Worm (Caenorhabditis elegans) whole organism, L3 larva: Measurements from ENCODE around the gene M04B2.7.

ENCODE experiments used
- R02D3.7 ChIP-seq: fragments of 150-350 bp; optimal IDR thresholded peaks from 2 replicates; lab custom pipeline; 2014; ENCODE audit warnings: missing biosample characterization, missing genetic modification characterization
- ceh-82 ChIP-seq: fragments of 150-350 bp; optimal IDR thresholded peaks from 2 replicates; lab custom pipeline; 2014; ENCODE audit warnings: missing biosample characterization, missing genetic modification characterization
- ceh-9 ChIP-seq: sonication (generic microtip); optimal IDR thresholded peaks from 2 replicates; lab custom pipeline; 2018; ENCODE audit warnings: missing biosample characterization, missing genetic modification characterization
- egl-27 ChIP-seq: sonication (generic microtip); optimal IDR thresholded peaks from 4 replicates; lab custom pipeline; 2017; ENCODE audit warnings: missing biosample characterization, missing genetic modification reagents, missing genetic modification characterization
- elt-1 ChIP-seq: fragments of 150-350 bp; optimal IDR thresholded peaks from 2 replicates; lab custom pipeline; 2014; ENCODE audit warnings: missing biosample characterization, missing genetic modification characterization
- fkh-10 ChIP-seq: sonication (generic microtip); optimal IDR thresholded peaks from 2 replicates; lab custom pipeline; 2017; ENCODE audit warnings: missing biosample characterization, missing genetic modification reagents, missing genetic modification characterization
- fkh-2 ChIP-seq: fragments of 150-350 bp; optimal IDR thresholded peaks from 2 replicates; lab custom pipeline; 2014; ENCODE audit warnings: missing biosample characterization, missing genetic modification reagents, missing genetic modification characterization
- lsy-12 ChIP-seq: sonication (generic microtip); optimal IDR thresholded peaks from 2 replicates; lab custom pipeline; 2016; ENCODE audit warnings: mild to moderate bottlenecking, missing genetic modification characterization, missing compliant biosample characterization
- mdl-1 ChIP-seq: fragments of 150-350 bp; optimal IDR thresholded peaks from 2 replicates; lab custom pipeline; 2014; ENCODE audit warnings: missing biosample characterization, missing genetic modification characterization
- nhr-23 ChIP-seq: fragments of 150-350 bp; optimal IDR thresholded peaks from 2 replicates; lab custom pipeline; 2014; ENCODE audit warnings: missing biosample characterization, missing genetic modification reagents, missing genetic modification characterization
- skn-1 ChIP-seq: fragments of 150-350 bp; optimal IDR thresholded peaks from 2 replicates; lab custom pipeline; 2014; ENCODE audit warnings: missing biosample characterization, missing genetic modification characterization
- unc-62 ChIP-seq: fragments of 150-350 bp; sonication (generic microtip); optimal IDR thresholded peaks from 4 replicates; lab custom pipeline; 2014; ENCODE audit warnings: missing biosample characterization, missing genetic modification reagents, missing genetic modification characterization
- ztf-11 ChIP-seq: fragments of 150-350 bp; optimal IDR thresholded peaks from 2 replicates; lab custom pipeline; 2014; ENCODE audit warnings: missing biosample characterization, missing genetic modification characterization

DNA sequence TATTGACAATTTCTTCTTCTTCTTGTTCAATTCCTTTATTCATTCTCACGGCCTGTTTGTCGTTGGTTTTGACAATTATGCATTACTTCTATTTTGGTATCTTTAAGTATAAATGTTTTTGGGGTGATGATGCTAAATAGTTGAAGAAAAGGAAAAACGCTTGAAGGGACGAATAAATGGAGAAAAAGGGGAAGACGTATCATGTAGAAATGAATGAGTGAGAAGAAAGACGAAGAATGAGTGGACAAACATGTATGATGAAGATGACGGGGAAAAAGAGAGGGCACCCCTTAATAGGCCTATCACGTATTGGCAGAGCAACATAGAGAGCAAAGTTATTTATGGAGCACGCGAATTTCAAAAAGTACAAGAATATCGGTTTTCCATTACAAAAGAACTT lies at the start of gene M04B2.7:
- TF ChIP-seq unc-62 (no peak), nhr-23 (tag; lab: Kevin White, UChicago) (no peak), ztf-11 (tag; lab: Kevin White, UChicago) (no peak), lsy-12 (tag; lab: Kevin White, UChicago) (no peak), elt-1 (tag; lab: Kevin White, UChicago) (no peak), skn-1 (tag; lab: Kevin White, UChicago) (no peak), egl-27 (no peak), ceh-82 (no peak), fkh-2 (tag; lab: Kevin White, UChicago) (no peak), R02D3.7 (tag; lab: Kevin White, UChicago) (no peak), fkh-10 (GFP tag; lab: Kevin White, UChicago) (no peak), mdl-1 (tag; lab: Kevin White, UChicago) (no peak), ceh-9 (no peak)
